Worm (Caenorhabditis elegans) whole organism, L2 larva: ENCODE data around the gene wrt-5.

Source experiments
- blmp-1 ChIP-seq: sonication (generic microtip); optimal IDR thresholded peaks from 2 replicates; lab custom pipeline; 2017; ENCODE audit warnings: missing genetic modification characterization, mild to moderate bottlenecking, missing compliant biosample characterization, antibody characterized with exemption, moderate library complexity; ENCODE audit not compliant: insufficient read depth
- egl-27 ChIP-seq: sonication (generic microtip); optimal IDR thresholded peaks from 3 replicates; lab custom pipeline; 2017; ENCODE audit warnings: missing biosample characterization, missing genetic modification reagents, missing genetic modification characterization
- snpc-4 ChIP-seq: fragments of 150-350 bp; optimal IDR thresholded peaks from 2 replicates; lab custom pipeline; 2014; ENCODE audit warnings: missing biosample characterization, missing genetic modification characterization
- zag-1 ChIP-seq: fragments of 150-350 bp; optimal IDR thresholded peaks from 2 replicates; lab custom pipeline; 2014; ENCODE audit warnings: missing biosample characterization, missing genetic modification characterization

DNA sequence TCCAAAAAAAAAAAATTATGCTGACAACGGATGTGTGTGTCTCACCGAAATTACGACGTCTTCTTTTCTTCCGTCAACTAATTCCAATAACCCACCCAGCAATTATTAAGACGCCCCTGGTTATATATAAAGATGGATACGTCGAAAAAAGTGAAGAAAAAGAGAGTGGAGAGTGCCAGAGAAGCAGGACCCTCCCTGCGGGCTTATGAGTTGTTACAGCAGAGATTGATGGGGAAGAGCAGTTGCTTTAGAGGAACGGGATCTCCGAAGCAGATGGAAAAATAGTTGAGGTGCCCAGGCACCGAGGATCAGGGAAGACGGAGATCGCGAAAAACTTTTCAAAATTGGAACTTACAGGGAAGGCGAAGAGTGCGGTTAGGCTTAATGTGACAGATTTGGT, 3.9 kb upstream of the wrt-5 start:
- TF ChIP-seq egl-27 (tag; lab: Kevin White, UChicago) (no peak), blmp-1 (tag; lab: Kevin White, UChicago) (no peak), zag-1 (tag; lab: Kevin White, UChicago) (no peak), snpc-4 (no peak)
